Fruit fly (Drosophila melanogaster) whole organism: Measurements from ENCODE around the gene VAChT.

Experiments
- CG8478 ChIP-seq: fragments of >200 bp; optimal IDR thresholded peaks from 2 replicates; lab custom pipeline; 2018; ENCODE audit warnings: inconsistent platforms
- EcR ChIP-seq, 2 experiments: fragments of >200 bp; optimal IDR thresholded peaks; 2 replicates each; lab custom pipeline; 2017; ENCODE audit warnings: missing biosample characterization in 2 of 2, missing genetic modification characterization in 2 of 2, missing genetic modification reagents in 2 of 2
- psq ChIP-seq: fragments of >200 bp; optimal IDR thresholded peaks from 2 replicates; lab custom pipeline; 2017
- usp ChIP-seq: fragments of >200 bp; optimal IDR thresholded peaks from 2 replicates; lab custom pipeline; 2017; ENCODE audit warnings: missing biosample characterization, missing genetic modification characterization, mixed read lengths

DNA sequence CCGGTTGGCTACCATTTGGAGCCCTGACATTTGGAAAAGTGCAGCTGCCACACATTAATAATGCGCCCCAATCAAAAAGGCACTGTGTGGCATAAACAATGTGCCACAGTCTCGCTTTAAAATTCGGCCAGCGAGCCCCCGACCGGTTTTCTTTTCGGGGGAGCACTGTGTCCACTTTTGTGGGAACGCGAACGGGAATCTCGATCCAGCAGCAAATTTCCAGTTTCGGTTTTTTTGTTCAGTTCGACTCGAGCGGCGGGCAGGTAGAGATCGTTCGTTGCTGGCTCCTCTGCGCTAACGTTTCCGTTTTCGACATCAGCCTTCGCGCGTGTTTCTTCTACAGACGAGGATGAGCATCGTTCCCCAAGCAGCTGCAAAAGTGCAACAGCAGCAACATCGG lies 36.1 kb upstream of the VAChT start, which contains the start of gene CG7702:
- TF ChIP-seq CG8478: no peak
- TF ChIP-seq psq (lab: Kevin White, UChicago): no peak
- TF ChIP-seq usp (GFP tag; lab: Kevin White, UChicago): no peak
- no peak for TF ChIP-seq EcR (GFP tag; optimal IDR thresholded peaks at IDR 0.05; lab: Kevin White, UChicago)
